Worm (Caenorhabditis elegans) whole organism, L2 larva: Measurements from ENCODE around the gene srx-105.
A peak's percentile ranks its signal among the peaks of the same experiment; 100 is the strongest.

Experiments
- C34F6.9 ChIP-seq: fragments of 150-350 bp; optimal IDR thresholded peaks from 2 replicates; lab custom pipeline; 2014; ENCODE audit warnings: missing biosample characterization, missing genetic modification characterization
- F13H6.1 ChIP-seq: sonication (generic microtip); optimal IDR thresholded peaks from 2 replicates; lab custom pipeline; 2016; ENCODE audit warnings: missing genetic modification characterization, missing compliant biosample characterization
- R02D3.7 ChIP-seq: fragments of 150-350 bp; optimal IDR thresholded peaks from 2 replicates; lab custom pipeline; 2014; ENCODE audit warnings: missing biosample characterization, missing genetic modification characterization
- Y55F3AM.14 ChIP-seq: fragments of 200-800 bp; sonication (Bioruptor generic); optimal IDR thresholded peaks from 2 replicates; lab custom pipeline; 2018; ENCODE audit warnings: mild to moderate bottlenecking, missing genetic modification characterization, missing compliant biosample characterization
- ZK546.5 ChIP-seq: sonication (generic microtip); optimal IDR thresholded peaks from 2 replicates; lab custom pipeline; 2017; ENCODE audit warnings: missing biosample characterization, missing genetic modification characterization
- aly-2 ChIP-seq: fragments of 150-350 bp; optimal IDR thresholded peaks from 2 replicates; lab custom pipeline; 2014; ENCODE audit warnings: missing biosample characterization, missing genetic modification characterization
- ama-1 ChIP-seq: fragments of 150-350 bp; optimal IDR thresholded peaks from 2 replicates; lab custom pipeline; 2018; ENCODE audit warnings: inconsistent platforms
- ceh-82 ChIP-seq: fragments of 150-350 bp; optimal IDR thresholded peaks from 2 replicates; lab custom pipeline; 2014; ENCODE audit warnings: missing biosample characterization, missing genetic modification characterization
- crh-2 ChIP-seq: sonication (generic microtip); optimal IDR thresholded peaks from 2 replicates; lab custom pipeline; 2017; ENCODE audit warnings: missing biosample characterization, missing genetic modification characterization
- egl-27 ChIP-seq: sonication (generic microtip); optimal IDR thresholded peaks from 3 replicates; lab custom pipeline; 2017; ENCODE audit warnings: missing biosample characterization, missing genetic modification reagents, missing genetic modification characterization
- elt-1 ChIP-seq: fragments of 150-350 bp; optimal IDR thresholded peaks from 2 replicates; lab custom pipeline; 2014; ENCODE audit warnings: missing biosample characterization, missing genetic modification characterization
- elt-3 ChIP-seq: sonication (generic microtip); optimal IDR thresholded peaks from 2 replicates; lab custom pipeline; 2017; ENCODE audit warnings: missing biosample characterization, missing genetic modification characterization
- fos-1 ChIP-seq: fragments of 150-350 bp; optimal IDR thresholded peaks from 2 replicates; lab custom pipeline; 2014; ENCODE audit warnings: missing biosample characterization, missing genetic modification characterization
- gmeb-1 ChIP-seq: fragments of 150-350 bp; optimal IDR thresholded peaks from 2 replicates; lab custom pipeline; 2014; ENCODE audit warnings: missing biosample characterization, missing genetic modification characterization
- lin-11 ChIP-seq: fragments of 150-350 bp; sonication (generic microtip); optimal IDR thresholded peaks from 2 replicates; lab custom pipeline; 2014; ENCODE audit warnings: missing biosample characterization, missing genetic modification characterization, inconsistent platforms, mixed read lengths
- lin-13 ChIP-seq: fragments of 150-350 bp; optimal IDR thresholded peaks from 2 replicates; lab custom pipeline; 2014; ENCODE audit warnings: missing biosample characterization, missing genetic modification reagents, missing genetic modification characterization
- lsy-2 ChIP-seq, 2 experiments: fragments of 150-350 bp in 1 of 2; sonication (generic microtip) in 1 of 2; optimal IDR thresholded peaks; 2 replicates each; lab custom pipeline; 2014 to 2017; ENCODE audit warnings: missing biosample characterization in 2 of 2, missing genetic modification characterization in 2 of 2
- mbf-1 ChIP-seq: sonication (generic microtip); optimal IDR thresholded peaks from 2 replicates; lab custom pipeline; 2017; ENCODE audit warnings: missing biosample characterization, missing genetic modification characterization
- mdl-1 ChIP-seq, 2 experiments: fragments of 150-350 bp in 1 of 2; sonication (generic microtip) in 1 of 2; optimal IDR thresholded peaks; 2 replicates each; lab custom pipeline; 2017; ENCODE audit warnings: missing biosample characterization in 2 of 2, missing genetic modification characterization in 2 of 2
- nhr-10 ChIP-seq: sonication (generic microtip); optimal IDR thresholded peaks from 2 replicates; lab custom pipeline; 2017; ENCODE audit warnings: missing biosample characterization, missing genetic modification characterization
- nhr-12 ChIP-seq: fragments of 150-350 bp; optimal IDR thresholded peaks from 2 replicates; lab custom pipeline; 2014; ENCODE audit warnings: missing biosample characterization, missing genetic modification characterization
- nhr-21 ChIP-seq: fragments of 150-350 bp; optimal IDR thresholded peaks from 2 replicates; lab custom pipeline; 2014; ENCODE audit warnings: missing biosample characterization, missing genetic modification characterization
- nhr-237 ChIP-seq: fragments of 150-350 bp; optimal IDR thresholded peaks from 2 replicates; lab custom pipeline; 2014; ENCODE audit warnings: missing biosample characterization, missing genetic modification characterization
- nhr-25 ChIP-seq: fragments of 150-350 bp; sonication (generic microtip); optimal IDR thresholded peaks from 3 replicates; lab custom pipeline; 2014; ENCODE audit warnings: missing biosample characterization, missing genetic modification characterization
- nhr-77 ChIP-seq: fragments of 150-350 bp; optimal IDR thresholded peaks from 2 replicates; lab custom pipeline; 2014; ENCODE audit warnings: missing biosample characterization, missing genetic modification characterization
- peb-1 ChIP-seq: fragments of 150-350 bp; optimal IDR thresholded peaks from 2 replicates; lab custom pipeline; 2014; ENCODE audit warnings: missing biosample characterization, missing genetic modification characterization
- sem-4 ChIP-seq: fragments of 150-350 bp; optimal IDR thresholded peaks from 2 replicates; lab custom pipeline; 2014; ENCODE audit warnings: missing biosample characterization, missing genetic modification reagents, missing genetic modification characterization
- skn-1 ChIP-seq: sonication (generic microtip); optimal IDR thresholded peaks from 2 replicates; lab custom pipeline; 2017; ENCODE audit warnings: missing biosample characterization, missing genetic modification characterization
- sma-3 ChIP-seq: sonication (generic microtip); optimal IDR thresholded peaks from 2 replicates; lab custom pipeline; 2016; ENCODE audit warnings: missing genetic modification reagents, missing genetic modification characterization, missing compliant biosample characterization
- snpc-4 ChIP-seq: fragments of 150-350 bp; optimal IDR thresholded peaks from 2 replicates; lab custom pipeline; 2014; ENCODE audit warnings: missing biosample characterization, missing genetic modification characterization
- unc-39 ChIP-seq: fragments of 150-350 bp; optimal IDR thresholded peaks from 2 replicates; lab custom pipeline; 2014; ENCODE audit warnings: missing biosample characterization, missing genetic modification characterization
- unc-55 ChIP-seq: fragments of 150-350 bp; sonication (generic microtip); optimal IDR thresholded peaks from 3 replicates; lab custom pipeline; 2014; ENCODE audit warnings: missing biosample characterization, missing genetic modification reagents, missing genetic modification characterization
- ztf-1 ChIP-seq: fragments of 200-800 bp; sonication (Bioruptor generic); conservative IDR thresholded peaks from 2 replicates; pipeline ENCODE4 v1.3.6; 2022; ENCODE audit warnings: missing genetic modification characterization, missing compliant biosample characterization
- ztf-11 ChIP-seq: sonication (generic microtip); optimal IDR thresholded peaks from 2 replicates; lab custom pipeline; 2017; ENCODE audit warnings: missing biosample characterization, missing genetic modification characterization
- ztf-4 ChIP-seq: fragments of 150-350 bp; optimal IDR thresholded peaks from 2 replicates; lab custom pipeline; 2014; ENCODE audit warnings: missing biosample characterization, missing genetic modification characterization

srx-105 gene

ce11 chrII:3682770-3683234 lies 18.4 kb downstream of the srx-105 start, which contains the start of gene F19B10.1 (continued):
- TF ChIP-seq sem-4: peak; percentile 57
- TF ChIP-seq mdl-1 (tag; optimal IDR thresholded peaks at IDR 0.05; lab: Kevin White, UChicago): peak in 1 of 2 experiments; percentile 55
- no peak for TF ChIP-seq elt-3 (tag; lab: Kevin White, UChicago)
- no peak for TF ChIP-seq F13H6.1 (tag; lab: Kevin White, UChicago)
- TF ChIP-seq crh-2 (tag; lab: Kevin White, UChicago): peak; percentile 72
- TF ChIP-seq nhr-12 (tag; lab: Kevin White, UChicago): no peak
- TF ChIP-seq fos-1 (tag; lab: Kevin White, UChicago): peak; percentile 78
- TF ChIP-seq sma-3 (GFP tag; lab: Kevin White, UChicago): peak; percentile 72
- peak; percentile 61 for TF ChIP-seq nhr-21
- TF ChIP-seq ama-1 (lab: Kevin White, UChicago): no peak
- peak; percentile 91 for TF ChIP-seq gmeb-1
- no peak for TF ChIP-seq nhr-25 (tag; lab: Kevin White, UChicago)
- TF ChIP-seq elt-1 (tag; lab: Kevin White, UChicago): no peak
- TF ChIP-seq snpc-4 (tag; lab: Kevin White, UChicago): peak; percentile 43
- TF ChIP-seq unc-55 (GFP tag; lab: Kevin White, UChicago): peak; percentile 66
- TF ChIP-seq nhr-237: no peak
- no peak for TF ChIP-seq nhr-10
- no peak for TF ChIP-seq unc-39 (tag; lab: Kevin White, UChicago)
- TF ChIP-seq, all 48 proteins: peak for 15

DNA sequence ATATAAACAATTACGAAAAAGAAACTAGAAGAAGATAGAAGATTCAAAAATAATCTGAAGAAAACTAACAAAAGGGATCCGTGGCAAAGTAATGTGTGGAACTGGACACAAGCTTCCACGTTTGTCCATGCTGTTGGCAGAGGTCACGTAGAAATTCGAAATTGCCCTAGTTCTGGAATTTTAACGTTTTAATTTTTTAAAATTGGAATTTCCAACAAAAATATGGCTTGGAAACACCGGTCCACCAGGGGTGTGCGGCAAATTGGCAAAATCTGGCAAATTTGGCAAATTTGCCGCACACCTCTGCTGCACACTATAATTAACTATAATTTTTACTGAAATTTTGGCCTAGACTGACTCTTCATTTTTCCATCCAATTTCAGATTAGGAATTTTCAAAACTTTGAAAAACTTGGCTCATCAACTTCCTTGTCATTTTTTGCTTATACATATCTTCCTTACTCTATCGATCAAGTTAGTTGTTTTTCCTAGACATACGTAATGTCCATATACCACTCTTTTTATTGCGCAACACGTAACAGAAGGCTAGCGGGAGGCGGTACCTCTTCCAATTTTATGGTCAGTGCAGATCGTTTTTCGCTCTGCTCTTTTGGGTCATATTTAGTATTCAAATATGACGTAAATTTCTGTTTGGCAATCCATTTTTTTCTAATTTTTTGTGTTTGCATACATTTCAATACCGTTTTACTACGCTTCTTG lies 19.7 kb downstream of the srx-105 start, which contains the start of gene F19B10.10:
F19B10.10 (minus strand) TSS at position 51 of the 719 bp plus-strand sequence.
- TF ChIP-seq ZK546.5 (no peak), fos-1 (tag; lab: Kevin White, UChicago) (no peak), unc-39 (tag; lab: Kevin White, UChicago) (no peak), ama-1 (lab: Kevin White, UChicago) (no peak)

DNA sequence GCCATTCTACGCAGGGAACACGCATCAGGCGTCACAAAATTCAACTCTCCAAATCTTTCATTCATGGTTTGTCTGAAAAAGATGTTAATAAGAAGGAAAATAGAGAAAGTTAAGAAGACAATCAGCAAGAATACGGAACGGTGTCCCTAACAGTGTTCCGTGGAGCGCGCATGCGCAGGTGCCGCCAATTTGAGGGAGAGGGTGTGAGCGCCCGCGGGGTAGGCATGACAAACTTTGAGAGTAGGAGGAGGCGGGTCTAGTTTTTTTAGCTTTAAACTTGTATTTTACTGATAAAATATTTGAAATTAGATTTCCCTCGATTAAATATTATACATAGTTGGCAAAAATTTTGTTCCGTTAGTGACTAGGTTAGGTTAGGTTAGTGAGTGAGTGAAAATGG lies 20.8 kb downstream of the srx-105 start:
- TF ChIP-seq unc-39 (tag; lab: Kevin White, UChicago) (no peak), C34F6.9 (tag; lab: Kevin White, UChicago) (no peak), peb-1 (tag; lab: Kevin White, UChicago) (no peak), lsy-2 (tag; optimal IDR thresholded peaks at IDR 0.05; lab: Kevin White, UChicago) (no peak)

- TF ChIP-seq ztf-11 (no peak), lsy-2 (tag; optimal IDR thresholded peaks at IDR 0.05; lab: Kevin White, UChicago) (no peak), nhr-10 (no peak), nhr-237 (no peak), ama-1 (lab: Kevin White, UChicago) (no peak), lin-13 (no peak), sem-4 (no peak), lin-11 (no peak), ztf-4 (tag; lab: Kevin White, UChicago) (no peak), skn-1 (no peak), ZK546.5 (no peak), nhr-77 (tag; lab: Kevin White, UChicago) (no peak), mbf-1 (tag; lab: Kevin White, UChicago) (no peak), R02D3.7 (no peak), aly-2 (no peak), ztf-1 (GFP tag; lab: Robert Waterston, UW) (no peak), nhr-25 (tag; lab: Kevin White, UChicago) (no peak)
Measured at ce11 chrII:3678978-3679377, 22.2 kb downstream of the srx-105 start.

DNA sequence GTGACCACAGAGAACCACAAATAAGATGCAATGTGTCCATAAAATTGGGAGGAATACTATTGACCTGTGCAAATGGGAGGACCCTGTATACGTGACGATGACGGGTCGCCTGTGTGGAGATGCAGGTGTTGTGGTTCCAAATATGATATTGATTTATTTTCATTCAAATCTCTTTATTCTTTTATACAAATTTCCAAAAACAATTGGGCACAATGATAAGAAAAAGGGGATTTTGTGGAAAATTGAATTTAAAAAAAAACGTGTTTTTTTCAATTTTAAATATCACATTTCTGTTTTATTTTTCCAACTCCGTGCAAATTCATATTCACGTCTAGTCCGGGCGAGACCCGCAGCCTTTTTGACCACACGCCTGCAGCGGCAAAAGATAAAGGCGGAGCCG lies 26.0 kb downstream of the srx-105 start, which contains the start of gene F19B10.2:
F19B10.2 (plus strand) TSS at position 301 of the 400 bp plus-strand sequence.
- no peak for TF ChIP-seq mdl-1 (tag; optimal IDR thresholded peaks at IDR 0.05; lab: Kevin White, UChicago)
- TF ChIP-seq ceh-82 (tag; lab: Kevin White, UChicago): no peak
- no peak for TF ChIP-seq nhr-25 (tag; lab: Kevin White, UChicago)
- TF ChIP-seq sma-3 (GFP tag; lab: Kevin White, UChicago): no peak
- no peak for TF ChIP-seq egl-27
- TF ChIP-seq Y55F3AM.14 (GFP tag; lab: Kevin White, UChicago): no peak
